Worm (Caenorhabditis elegans) whole organism, mixed stage, embryonic: ENCODE results near the gene fbxb-46.

Experiments
- ceh-83 ChIP-seq: fragments of 200-800 bp; sonication (Bioruptor generic); optimal IDR thresholded peaks from 2 replicates; lab custom pipeline; 2018; ENCODE audit warnings: mild to moderate bottlenecking, missing genetic modification characterization, missing compliant biosample characterization
- ces-1 ChIP-seq: fragments of 150-350 bp; optimal IDR thresholded peaks from 2 replicates; lab custom pipeline; 2014; ENCODE audit warnings: missing biosample characterization, missing genetic modification reagents, missing genetic modification characterization
- elt-3 ChIP-seq: fragments of 150-350 bp; optimal IDR thresholded peaks from 2 replicates; lab custom pipeline; 2014; ENCODE audit warnings: missing biosample characterization, missing genetic modification characterization
- lsy-2 ChIP-seq: fragments of 150-350 bp; optimal IDR thresholded peaks from 2 replicates; lab custom pipeline; 2014; ENCODE audit warnings: missing biosample characterization, missing genetic modification characterization
- mls-2 ChIP-seq: sonication (generic microtip); optimal IDR thresholded peaks from 2 replicates; lab custom pipeline; 2016; ENCODE audit warnings: mild to moderate bottlenecking, missing genetic modification characterization, moderate library complexity, missing compliant biosample characterization
- nhr-237 ChIP-seq: fragments of 150-350 bp; optimal IDR thresholded peaks from 2 replicates; lab custom pipeline; 2014; ENCODE audit warnings: missing biosample characterization, missing genetic modification characterization
- unc-62 ChIP-seq: fragments of 150-350 bp; optimal IDR thresholded peaks from 2 replicates; lab custom pipeline; 2014; ENCODE audit warnings: missing biosample characterization, missing genetic modification reagents, missing genetic modification characterization

ce11 chrII:1605010-1605409, 34.1 kb upstream of the fbxb-46 start:
- TF ChIP-seq ces-1 (no peak), unc-62 (GFP tag; lab: Kevin White, UChicago) (no peak), mls-2 (tag; lab: Kevin White, UChicago) (no peak), ceh-83 (GFP tag; lab: Kevin White, UChicago) (no peak), nhr-237 (tag; lab: Kevin White, UChicago) (no peak), elt-3 (tag; lab: Kevin White, UChicago) (no peak), lsy-2 (tag; lab: Kevin White, UChicago) (no peak)
